Worm (Caenorhabditis elegans): ENCODE data around the gene fbxa-32.

DNA sequence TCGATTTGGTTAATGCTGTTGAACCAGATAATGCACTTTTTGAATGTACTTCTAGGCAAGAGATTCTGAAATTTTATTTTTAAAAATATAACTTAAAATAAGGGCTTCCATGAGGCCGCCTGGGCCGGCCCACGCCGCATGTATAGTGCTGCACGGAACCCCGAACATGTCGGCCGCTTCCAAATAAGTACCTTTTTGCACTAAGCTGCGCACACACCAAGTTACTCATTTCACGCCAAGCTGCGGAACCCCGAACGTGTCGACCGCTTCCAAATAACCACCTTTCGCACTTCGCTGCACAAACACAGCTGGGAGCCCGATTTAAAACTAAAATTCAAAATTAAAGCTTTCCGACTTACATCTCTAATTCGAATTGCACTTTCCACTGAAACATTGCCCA, 42.3 kb upstream of the fbxa-32 start:
- TF ChIP-seq T22C8.4 (GFP tag; IDR thresholded peaks at IDR 0.05) (no peak), tab-1 (GFP tag; IDR thresholded peaks at IDR 0.05) (no peak), ztf-23 (GFP tag; IDR thresholded peaks at IDR 0.05) (no peak), ztf-29 (GFP tag; IDR thresholded peaks at IDR 0.05) (no peak), klf-2 (GFP tag; conservative IDR thresholded peaks at IDR 0.05) (no peak), med-1 (GFP tag; optimal IDR thresholded peaks at IDR 0.05; ENCODE audit: insufficient read depth) (no peak)

Measured in whole organism, midembryonic.